Fruit fly (Drosophila melanogaster) whole organism, pupa: ENCODE measurements around the gene mGluR.
A peak's percentile ranks its signal among the peaks of the same experiment; 100 is the strongest.

ENCODE experiments used
- CG12605 ChIP-seq: fragments of 200-800 bp; sonication (Bioruptor generic); IDR thresholded peaks from 2 replicates; pipeline ENCODE4 v1.3.6; 2022; ENCODE audit warnings: missing biosample characterization, missing genetic modification characterization
- CG13204 ChIP-seq: fragments of 200-800 bp; sonication (Bioruptor generic); optimal IDR thresholded peaks from 2 replicates; lab custom pipeline; 2018; ENCODE audit warnings: missing biosample characterization, mild to moderate bottlenecking, missing genetic modification characterization, moderate library complexity
- CG14655 ChIP-seq: fragments of 200-800 bp; sonication (Bioruptor generic); optimal IDR thresholded peaks from 3 replicates; lab custom pipeline; 2017; ENCODE audit warnings: mild to moderate bottlenecking, missing biosample characterization, missing genetic modification reagents, missing genetic modification characterization
- CG32121 ChIP-seq: fragments of 200-800 bp; sonication (Bioruptor generic); IDR thresholded peaks from 2 replicates; pipeline ENCODE4 v1.3.6; 2022; ENCODE audit warnings: missing biosample characterization, missing genetic modification characterization
- D1 ChIP-seq: fragments of 200-800 bp; sonication (Bioruptor generic); optimal IDR thresholded peaks from 2 replicates; lab custom pipeline; 2018; ENCODE audit warnings: missing biosample characterization, mild to moderate bottlenecking, missing genetic modification characterization, moderate library complexity
- Pif1A ChIP-seq: fragments of 200-800 bp; sonication (Bioruptor generic); optimal IDR thresholded peaks from 3 replicates; lab custom pipeline; 2016; ENCODE audit warnings: missing biosample characterization, missing genetic modification characterization
- Pif1B ChIP-seq: fragments of 200-800 bp; sonication (Bioruptor generic); optimal IDR thresholded peaks from 3 replicates; lab custom pipeline; 2016; ENCODE audit warnings: missing biosample characterization, missing genetic modification characterization
- Snoo ChIP-seq: fragments of 200-800 bp; sonication (Bioruptor generic); optimal IDR thresholded peaks from 3 replicates; lab custom pipeline; 2017; ENCODE audit warnings: missing biosample characterization, mild to moderate bottlenecking, missing genetic modification characterization, inconsistent platforms
- fd96Ca ChIP-seq: fragments of 200-800 bp; sonication (Bioruptor generic); IDR thresholded peaks from 3 replicates; pipeline ENCODE4 v1.3.6; 2022; ENCODE audit warnings: missing biosample characterization, missing genetic modification characterization

The mGluR gene

dm6 chr4:989058-989770 lies 52.6 kb downstream of the mGluR start, which contains the start of gene toy:
TSS of gene toy (plus strand) at chr4:989725.
- peak; percentile 83 for TF ChIP-seq D1
- TF ChIP-seq CG14655 (GFP tag; lab: Kevin White, UChicago) = no peak
- TF ChIP-seq fd96Ca (GFP tag; lab: Robert Waterston, UW) = no peak

- TF ChIP-seq Pif1A (GFP tag; lab: Kevin White, UChicago) (no peak), CG13204 (GFP tag; lab: Kevin White, UChicago) (no peak), CG12605 (GFP tag; lab: Robert Waterston, UW) (no peak), Pif1B (no peak), CG32121 (GFP tag; lab: Robert Waterston, UW) (no peak), Snoo (no peak)
Measured at dm6 chr4:995958-996357, 59.3 kb downstream of the mGluR start.
